Worm (Caenorhabditis elegans) whole organism, early embryonic: ENCODE results near the gene C54D10.9.

Source experiments
- B0310.2 ChIP-seq: sonication (generic microtip); optimal IDR thresholded peaks from 2 replicates; lab custom pipeline; 2016; ENCODE audit warnings: mild to moderate bottlenecking, missing genetic modification characterization, missing compliant biosample characterization
- F13C5.2 ChIP-seq: sonication (generic microtip); optimal IDR thresholded peaks from 2 replicates; lab custom pipeline; 2017; ENCODE audit warnings: mild to moderate bottlenecking, missing genetic modification characterization, inconsistent platforms, missing compliant biosample characterization
- aly-1 ChIP-seq: sonication (generic microtip); optimal IDR thresholded peaks from 2 replicates; lab custom pipeline; 2016; ENCODE audit warnings: missing genetic modification characterization, missing compliant biosample characterization
- ama-1 ChIP-seq: fragments of 150-350 bp; optimal IDR thresholded peaks from 2 replicates; lab custom pipeline; 2014
- ceh-13 ChIP-seq: fragments of 200-800 bp; sonication (Bioruptor generic); optimal IDR thresholded peaks from 2 replicates; lab custom pipeline; 2018; ENCODE audit warnings: mild to moderate bottlenecking, missing genetic modification characterization, missing compliant biosample characterization
- ceh-36 ChIP-seq: sonication (generic microtip); optimal IDR thresholded peaks from 2 replicates; lab custom pipeline; 2016; ENCODE audit warnings: missing genetic modification characterization, inconsistent platforms, missing compliant biosample characterization
- ets-7 ChIP-seq: sonication (generic microtip); optimal IDR thresholded peaks from 2 replicates; lab custom pipeline; 2016; ENCODE audit warnings: missing genotype, missing genetic modification characterization, missing compliant biosample characterization
- flt-1 ChIP-seq: fragments of 200-800 bp; sonication (Bioruptor generic); IDR thresholded peaks from 2 replicates; pipeline ENCODE4 v1.3.6; 2022; ENCODE audit warnings: missing genetic modification characterization, missing compliant biosample characterization
- hnd-1 ChIP-seq: sonication (generic microtip); optimal IDR thresholded peaks from 2 replicates; lab custom pipeline; 2016; ENCODE audit warnings: missing genetic modification characterization, missing compliant biosample characterization
- scrt-1 ChIP-seq: fragments of 200-800 bp; sonication (Bioruptor generic); IDR thresholded peaks from 2 replicates; pipeline ENCODE4 v1.3.6; 2022; ENCODE audit warnings: missing genetic modification characterization, missing compliant biosample characterization
- tra-4 ChIP-seq: sonication (generic microtip); optimal IDR thresholded peaks from 2 replicates; lab custom pipeline; 2017; ENCODE audit warnings: missing genetic modification characterization, missing compliant biosample characterization

ce11 chrV:12449902-12450301 lies 2.9 kb downstream of the C54D10.9 start, which contains the start of gene C54D10.10:
- no peak for TF ChIP-seq ama-1 (lab: Kevin White, UChicago)
- no peak for TF ChIP-seq ceh-13
- TF ChIP-seq scrt-1 (GFP tag; lab: Robert Waterston, UW): no peak
- TF ChIP-seq flt-1 (GFP tag; lab: Robert Waterston, UW): no peak
- TF ChIP-seq F13C5.2 (tag; lab: Kevin White, UChicago): no peak
- TF ChIP-seq ets-7 (tag; lab: Kevin White, UChicago): no peak
- no peak for TF ChIP-seq hnd-1 (tag; lab: Kevin White, UChicago)
- no peak for TF ChIP-seq aly-1 (tag; lab: Kevin White, UChicago)
- TF ChIP-seq tra-4: no peak
- no peak for TF ChIP-seq ceh-36 (tag; lab: Kevin White, UChicago)
- no peak for TF ChIP-seq B0310.2
